Worm (Caenorhabditis elegans): ENCODE results near the gene T28D9.1.

DNA sequence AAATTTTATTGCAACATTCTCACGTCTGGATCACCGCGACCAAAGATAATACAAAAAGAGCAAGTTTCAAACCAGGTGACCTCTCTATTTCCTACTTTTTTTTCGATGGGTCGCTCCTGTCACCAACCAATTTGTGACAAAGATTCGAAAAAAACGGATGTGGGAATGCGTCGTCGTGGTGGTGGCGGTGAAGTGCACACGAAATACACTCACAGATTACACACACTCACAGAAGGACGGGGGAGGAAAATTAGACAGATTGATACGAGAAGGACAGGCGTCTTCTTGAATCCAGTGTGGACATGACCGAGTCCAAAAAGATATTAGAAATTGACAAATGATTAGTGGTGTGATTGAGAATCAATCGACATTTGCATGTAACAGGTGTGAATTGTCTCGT is 9.4 kb upstream of the T28D9.1 start:
- TF ChIP-seq egl-27 (tag; optimal IDR thresholded peaks at IDR 0.05) (no peak), skn-1 (tag; optimal IDR thresholded peaks at IDR 0.05) (no peak), mdl-1 (tag; optimal IDR thresholded peaks at IDR 0.05) (no peak), crh-2 (tag; optimal IDR thresholded peaks at IDR 0.05) (no peak)

Measured in whole organism, L2 larva.